Worm (Caenorhabditis elegans): ENCODE measurements around the gene F53A9.8.

Gene F53A9.8

ce11 chrX:8718856-8719255 is at the start of gene F53A9.8:
TSS of gene F53A9.8 (minus strand) at chrX:8718904.
- TF ChIP-seq med-1 (GFP tag; optimal IDR thresholded peaks at IDR 0.05; ENCODE audit: insufficient read depth), result no peak
- no peak for TF ChIP-seq ztf-29 (GFP tag; IDR thresholded peaks at IDR 0.05)
- no peak for TF ChIP-seq ref-1 (GFP tag; conservative IDR thresholded peaks at IDR 0.05)
- no peak for TF ChIP-seq tab-1 (GFP tag; IDR thresholded peaks at IDR 0.05)
- TF ChIP-seq T22C8.4 (GFP tag; IDR thresholded peaks at IDR 0.05), result no peak
- TF ChIP-seq ztf-23 (GFP tag; IDR thresholded peaks at IDR 0.05), result no peak
- no peak for TF ChIP-seq cog-1 (tag; optimal IDR thresholded peaks at IDR 0.05)
- TF ChIP-seq flt-1 (GFP tag; IDR thresholded peaks at IDR 0.05), result no peak
- TF ChIP-seq klf-2 (GFP tag; conservative IDR thresholded peaks at IDR 0.05), result no peak

DNA sequence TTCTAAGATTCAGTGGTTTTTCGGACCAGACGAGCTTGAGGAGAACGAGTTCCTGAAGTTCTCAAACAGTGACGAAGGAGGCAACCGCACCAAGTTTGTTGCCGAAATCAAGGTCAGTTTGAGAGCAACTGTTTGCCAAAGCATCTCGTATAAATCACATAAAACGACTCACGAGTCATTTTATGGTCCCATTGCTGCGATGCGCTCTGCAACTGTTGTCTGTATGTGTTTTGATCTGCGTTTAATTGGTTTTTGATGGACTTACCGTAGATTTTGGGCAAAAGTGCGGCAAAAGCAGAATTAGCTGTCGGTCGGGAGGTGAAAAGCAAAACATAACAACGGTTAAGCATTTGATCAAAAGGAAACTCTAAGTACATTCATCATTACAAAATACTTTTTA is 45.3 kb upstream of the F53A9.8 start:
- no peak for TF ChIP-seq ztf-29 (GFP tag; IDR thresholded peaks at IDR 0.05)

DNA sequence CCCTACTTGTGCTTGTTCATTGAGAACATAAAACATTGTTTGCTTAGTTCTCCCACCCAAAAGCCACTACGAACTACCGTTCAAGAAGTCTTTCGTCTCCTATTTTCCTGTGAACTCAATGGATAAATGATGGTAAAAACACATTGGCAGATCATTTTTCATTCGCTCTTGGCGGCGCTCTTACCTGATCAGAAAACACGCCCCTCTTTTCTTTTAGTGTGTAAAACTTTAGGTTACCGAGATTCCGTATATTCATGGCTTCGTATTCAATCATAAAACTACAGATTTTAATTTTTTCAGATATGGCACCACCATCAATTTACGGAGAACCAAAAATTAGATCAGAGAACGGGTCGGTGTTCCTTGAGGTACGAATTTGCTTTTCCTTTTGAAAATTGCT is 44.9 kb upstream of the F53A9.8 start, which contains the start of gene zig-12:
TSS of gene zig-12 (plus strand) at position 301 of the 400 bp plus-strand sequence.
- no peak for TF ChIP-seq ztf-29 (GFP tag; IDR thresholded peaks at IDR 0.05)
- no peak for TF ChIP-seq med-1 (GFP tag; optimal IDR thresholded peaks at IDR 0.05; ENCODE audit: insufficient read depth)
- TF ChIP-seq T22C8.4 (GFP tag; IDR thresholded peaks at IDR 0.05), result no peak

- TF ChIP-seq tab-1 (GFP tag; IDR thresholded peaks at IDR 0.05) (no peak), ztf-23 (GFP tag; IDR thresholded peaks at IDR 0.05) (no peak), ref-1 (GFP tag; conservative IDR thresholded peaks at IDR 0.05) (no peak), med-1 (GFP tag; optimal IDR thresholded peaks at IDR 0.05; ENCODE audit: insufficient read depth) (no peak), klf-2 (GFP tag; conservative IDR thresholded peaks at IDR 0.05) (no peak), flt-1 (GFP tag; IDR thresholded peaks at IDR 0.05) (no peak), T22C8.4 (GFP tag; IDR thresholded peaks at IDR 0.05) (no peak), ztf-29 (GFP tag; IDR thresholded peaks at IDR 0.05) (no peak), cog-1 (tag; optimal IDR thresholded peaks at IDR 0.05) (no peak)
Observed at ce11 chrX:8762927-8763326, 44.2 kb upstream of the F53A9.8 start.

DNA sequence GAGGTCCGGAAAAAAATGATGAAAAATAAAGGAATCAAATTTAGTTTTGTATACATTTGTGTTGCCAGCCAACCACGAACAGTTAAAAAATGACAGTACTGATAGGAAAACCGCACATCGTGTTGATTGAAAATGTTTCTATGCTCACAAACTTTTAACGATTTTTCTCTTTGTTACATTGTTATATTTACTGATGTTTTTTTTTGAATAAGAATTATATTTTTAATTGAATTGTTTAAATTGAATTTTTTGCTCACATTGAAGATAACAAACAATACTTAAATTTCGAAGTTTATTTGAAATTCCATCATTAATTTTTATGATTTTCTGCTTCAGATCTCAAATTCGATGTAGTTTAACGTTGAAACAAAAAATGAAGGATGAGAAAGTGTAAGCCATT is 42.8 kb upstream of the F53A9.8 start, which contains the start of gene M02D8.5:
TSS of gene M02D8.5 (minus strand) at position 101 of the 400 bp plus-strand sequence.
- no peak for TF ChIP-seq klf-2 (GFP tag; conservative IDR thresholded peaks at IDR 0.05)
- no peak for TF ChIP-seq cog-1 (tag; optimal IDR thresholded peaks at IDR 0.05)

ce11 chrX:8761060-8761459 is 42.4 kb upstream of the F53A9.8 start:
- no peak for TF ChIP-seq cog-1 (tag; optimal IDR thresholded peaks at IDR 0.05)
- no peak for TF ChIP-seq ztf-29 (GFP tag; IDR thresholded peaks at IDR 0.05)
- TF ChIP-seq flt-1 (GFP tag; IDR thresholded peaks at IDR 0.05), result no peak
- TF ChIP-seq klf-2 (GFP tag; conservative IDR thresholded peaks at IDR 0.05), result no peak
- TF ChIP-seq T22C8.4 (GFP tag; IDR thresholded peaks at IDR 0.05), result no peak
- no peak for TF ChIP-seq ref-1 (GFP tag; conservative IDR thresholded peaks at IDR 0.05)

DNA sequence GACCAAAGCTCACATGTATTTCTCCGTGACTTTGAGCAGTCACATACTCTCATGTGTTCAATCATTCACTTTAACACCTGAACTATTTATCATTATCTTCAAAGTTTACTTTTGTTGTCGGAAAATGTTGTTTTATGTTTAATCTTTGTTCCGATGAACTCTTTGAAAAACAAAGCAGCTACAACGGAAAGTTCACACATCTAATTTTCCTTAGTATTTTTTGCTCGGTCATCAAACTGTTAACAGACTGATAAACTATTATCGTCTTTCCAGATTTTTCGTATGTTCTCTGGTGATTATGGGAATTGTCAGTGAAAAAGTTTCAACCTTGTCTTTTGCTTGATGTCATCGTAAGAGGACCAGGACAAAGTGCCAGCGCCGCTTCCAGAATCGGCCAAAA is 37.3 kb upstream of the F53A9.8 start:
- TF ChIP-seq klf-2 (GFP tag; conservative IDR thresholded peaks at IDR 0.05) (no peak), med-1 (GFP tag; optimal IDR thresholded peaks at IDR 0.05; ENCODE audit: insufficient read depth) (no peak), ztf-23 (GFP tag; IDR thresholded peaks at IDR 0.05) (no peak), ref-1 (GFP tag; conservative IDR thresholded peaks at IDR 0.05) (no peak), flt-1 (GFP tag; IDR thresholded peaks at IDR 0.05) (no peak), T22C8.4 (GFP tag; IDR thresholded peaks at IDR 0.05) (no peak), ztf-29 (GFP tag; IDR thresholded peaks at IDR 0.05) (no peak), tab-1 (GFP tag; IDR thresholded peaks at IDR 0.05) (no peak), cog-1 (tag; optimal IDR thresholded peaks at IDR 0.05) (no peak)

DNA sequence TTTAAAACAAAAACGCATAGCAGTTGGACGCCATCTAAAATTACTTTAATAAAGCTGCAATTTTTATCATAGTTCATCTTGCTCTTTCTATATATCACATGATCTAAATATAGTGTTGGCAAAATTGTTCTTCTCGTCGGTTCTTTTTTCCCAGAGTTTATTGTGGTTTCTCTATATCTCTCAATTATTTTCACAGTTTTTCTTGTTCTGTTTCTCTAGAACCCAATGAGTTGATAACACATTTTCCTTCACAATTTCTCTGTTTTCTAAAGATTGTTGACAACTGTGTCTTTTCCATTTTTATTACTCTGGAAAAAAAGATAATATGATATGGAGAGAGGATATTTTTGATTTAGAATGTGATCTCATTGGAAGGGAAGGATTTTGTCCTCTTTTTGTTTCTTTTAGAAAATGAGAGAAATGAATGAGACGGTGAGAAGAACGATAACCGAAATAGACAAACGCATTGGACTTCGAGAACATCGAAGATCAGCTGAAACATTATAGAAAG is 35.6 kb upstream of the F53A9.8 start:
- TF ChIP-seq tab-1 (GFP tag; IDR thresholded peaks at IDR 0.05) (no peak), flt-1 (GFP tag; IDR thresholded peaks at IDR 0.05) (no peak), T22C8.4 (GFP tag; IDR thresholded peaks at IDR 0.05) (no peak), ztf-29 (GFP tag; IDR thresholded peaks at IDR 0.05) (no peak), cog-1 (tag; optimal IDR thresholded peaks at IDR 0.05) (no peak), ref-1 (GFP tag; conservative IDR thresholded peaks at IDR 0.05) (no peak), ztf-23 (GFP tag; IDR thresholded peaks at IDR 0.05) (no peak), med-1 (GFP tag; optimal IDR thresholded peaks at IDR 0.05; ENCODE audit: insufficient read depth) (no peak), klf-2 (GFP tag; conservative IDR thresholded peaks at IDR 0.05) (no peak)

DNA sequence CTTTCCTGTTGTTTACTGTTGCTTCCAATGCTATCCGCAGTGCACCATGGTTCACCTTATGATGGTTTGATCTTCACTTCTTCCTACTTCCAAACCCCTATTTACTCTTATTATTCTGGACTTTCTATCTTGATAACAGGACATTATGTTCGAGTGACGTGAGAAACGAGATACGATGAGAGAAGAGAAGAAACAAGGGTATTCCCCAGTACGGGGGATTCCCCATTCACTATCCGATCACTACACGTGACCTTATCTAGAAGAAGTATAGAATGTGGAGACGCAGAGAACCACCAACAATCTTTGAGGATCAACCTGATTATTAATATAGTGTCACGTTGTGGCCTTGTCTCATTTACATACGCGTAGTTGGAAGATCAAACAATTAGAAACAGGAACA is 33.8 kb upstream of the F53A9.8 start:
- TF ChIP-seq klf-2 (GFP tag; conservative IDR thresholded peaks at IDR 0.05), result no peak

DNA sequence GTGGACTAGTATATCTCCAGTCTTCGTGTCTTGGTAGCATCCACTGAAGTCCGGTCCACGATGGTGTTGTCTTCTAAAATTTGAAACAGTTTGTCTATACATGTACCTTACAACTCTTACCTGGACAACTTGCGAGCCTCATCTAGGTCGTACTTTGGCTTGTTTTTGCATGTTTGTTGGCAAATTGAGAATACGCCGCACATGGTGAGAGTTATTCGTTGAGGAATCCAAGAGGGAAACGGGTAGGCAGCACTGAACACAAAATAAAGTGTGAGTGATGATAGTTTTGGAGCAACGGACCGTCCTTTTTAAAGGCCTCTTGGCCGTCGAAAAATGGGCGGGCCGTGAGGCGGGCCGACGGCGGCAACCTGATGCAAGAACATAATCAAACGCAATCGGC is 32.0 kb upstream of the F53A9.8 start, which contains the start of gene asns-2:
TSS of gene asns-2 (minus strand) at position 282 of the 400 bp plus-strand sequence.
- TF ChIP-seq klf-2 (GFP tag; conservative IDR thresholded peaks at IDR 0.05), result no peak
- TF ChIP-seq flt-1 (GFP tag; IDR thresholded peaks at IDR 0.05), result no peak
- no peak for TF ChIP-seq ref-1 (GFP tag; conservative IDR thresholded peaks at IDR 0.05)
- no peak for TF ChIP-seq T22C8.4 (GFP tag; IDR thresholded peaks at IDR 0.05)
- no peak for TF ChIP-seq med-1 (GFP tag; optimal IDR thresholded peaks at IDR 0.05; ENCODE audit: insufficient read depth)
- TF ChIP-seq cog-1 (tag; optimal IDR thresholded peaks at IDR 0.05), result no peak
- TF ChIP-seq ztf-29 (GFP tag; IDR thresholded peaks at IDR 0.05), result no peak
- TF ChIP-seq ztf-23 (GFP tag; IDR thresholded peaks at IDR 0.05), result no peak
- no peak for TF ChIP-seq tab-1 (GFP tag; IDR thresholded peaks at IDR 0.05)

- TF ChIP-seq tab-1 (GFP tag; IDR thresholded peaks at IDR 0.05) (no peak), klf-2 (GFP tag; conservative IDR thresholded peaks at IDR 0.05) (no peak), med-1 (GFP tag; optimal IDR thresholded peaks at IDR 0.05; ENCODE audit: insufficient read depth) (no peak), cog-1 (tag; optimal IDR thresholded peaks at IDR 0.05) (no peak), ref-1 (GFP tag; conservative IDR thresholded peaks at IDR 0.05) (no peak), ztf-29 (GFP tag; IDR thresholded peaks at IDR 0.05) (no peak), ztf-23 (GFP tag; IDR thresholded peaks at IDR 0.05) (no peak), T22C8.4 (GFP tag; IDR thresholded peaks at IDR 0.05) (no peak), flt-1 (GFP tag; IDR thresholded peaks at IDR 0.05) (no peak)
Observed at ce11 chrX:8750209-8750608, 31.5 kb upstream of the F53A9.8 start.
